In genomic region chrX:5612977-5613376, dm6 we compare ENCODE assay signal across 1 fruit fly cellular context.
TF ChIP-seq lines count a peak whose summit lies in the region.

No protein-coding gene starts in this region.

TF ChIP-seq in whole organism, embryonic, 481 proteins besides CTCF, POLR2A, EP300 and RAD21 (continued from another document and continues in another):
- TF ChIP-seq zf30C (GFP tag; optimal IDR thresholded peaks at IDR 0.05; lab: Kevin White, UChicago) (no peak), CG18599 (GFP tag; optimal IDR thresholded peaks at IDR 0.05; lab: Kevin White, UChicago) (no peak), NfI (GFP tag; optimal IDR thresholded peaks at IDR 0.05; lab: Kevin White, UChicago) (no peak), gt (GFP tag; IDR thresholded peaks at IDR 0.05; lab: Robert Waterston, UW) (no peak), CG9215 (GFP tag; IDR thresholded peaks at IDR 0.05; lab: Robert Waterston, UW) (peak; percentile 13; the same call in 1 of the 2 replicates), vnd (GFP tag; IDR thresholded peaks at IDR 0.05; lab: Robert Waterston, UW; ENCODE audit: partially characterized antibody) (peak; percentile 47; the same call in 2 of the 3 replicates), CG1024 (GFP tag; IDR thresholded peaks at IDR 0.05; lab: Robert Waterston, UW) (no peak), Dip3 (GFP tag; optimal IDR thresholded peaks at IDR 0.05; lab: Kevin White, UChicago) (no peak), prd (optimal IDR thresholded peaks at IDR 0.05; lab: Kevin White, UChicago) (no peak), prd (GFP tag; IDR thresholded peaks at IDR 0.05; lab: Robert Waterston, UW) (no peak), ems (GFP tag; optimal IDR thresholded peaks at IDR 0.05; lab: Kevin White, UChicago) (no peak), H2.0 (GFP tag; IDR thresholded peaks at IDR 0.05; lab: Robert Waterston, UW) (no peak), CG32767 (GFP tag; IDR thresholded peaks at IDR 0.05; lab: Robert Waterston, UW) (no peak), pnt (GFP tag; optimal IDR thresholded peaks at IDR 0.05; lab: Kevin White, UChicago) (peak; percentile 13), CG3847 (GFP tag; IDR thresholded peaks at IDR 0.05; lab: Robert Waterston, UW) (peak; percentile 54; the same call in 1 of the 2 replicates), CG8478 (optimal IDR thresholded peaks at IDR 0.05; lab: Kevin White, UChicago) (no peak), Deaf1 (tag; optimal IDR thresholded peaks at IDR 0.05; lab: Kevin White, UChicago) (no peak), Poxn (GFP tag; IDR thresholded peaks at IDR 0.05; lab: Robert Waterston, UW) (no peak), CG14441 (GFP tag; IDR thresholded peaks at IDR 0.05; lab: Robert Waterston, UW) (no peak), Ravus (GFP tag; IDR thresholded peaks at IDR 0.05; lab: Robert Waterston, UW) (no peak), CG34376 (GFP tag; optimal IDR thresholded peaks at IDR 0.05; lab: Kevin White, UChicago) (no peak), CG5180 (GFP tag; optimal IDR thresholded peaks at IDR 0.05; lab: Kevin White, UChicago) (no peak), Bdp1 (GFP tag; optimal IDR thresholded peaks at IDR 0.05; lab: Kevin White, UChicago) (peak; percentile 98), YL-1 (GFP tag; optimal IDR thresholded peaks at IDR 0.05; lab: Kevin White, UChicago) (no peak), Bgb (GFP tag; IDR thresholded peaks at IDR 0.05; lab: Robert Waterston, UW; ENCODE audit: partially characterized antibody) (peak; percentile 91), pzg (GFP tag; optimal IDR thresholded peaks at IDR 0.05; lab: Kevin White, UChicago) (no peak), ham (GFP tag; IDR thresholded peaks at IDR 0.05; lab: Robert Waterston, UW) (no peak), bigmax (GFP tag; optimal IDR thresholded peaks at IDR 0.05; lab: Kevin White, UChicago) (no peak), CG11456 (GFP tag; IDR thresholded peaks at IDR 0.05; lab: Robert Waterston, UW) (0 out of 3 replicates have a peak, but pooled peaks have one; percentile 45), Hey (tag; optimal IDR thresholded peaks at IDR 0.05; lab: Kevin White, UChicago) (no peak), Aef1 (GFP tag; IDR thresholded peaks at IDR 0.05; lab: Robert Waterston, UW) (no peak), ab (GFP tag; optimal IDR thresholded peaks at IDR 0.05; lab: Kevin White, UChicago) (no peak), mld (GFP tag; IDR thresholded peaks at IDR 0.05; lab: Robert Waterston, UW; ENCODE audit: partially characterized antibody) (no peak), CG14860 (GFP tag; IDR thresholded peaks at IDR 0.05; lab: Robert Waterston, UW; ENCODE audit: partially characterized antibody) (peak; percentile 41; the same call in 1 of the 3 replicates), GATAe (GFP tag; conservative IDR thresholded peaks at IDR 0.05; lab: Robert Waterston, UW) (no peak), CoRest (tag; optimal IDR thresholded peaks at IDR 0.05; lab: Kevin White, UChicago) (no peak), lmd (GFP tag; IDR thresholded peaks at IDR 0.05; lab: Robert Waterston, UW) (no peak), aop (GFP tag; IDR thresholded peaks at IDR 0.05; lab: Robert Waterston, UW) (no peak), Taf1 (GFP tag; IDR thresholded peaks at IDR 0.05; lab: Robert Waterston, UW) (no peak), CG14710 (tag; optimal IDR thresholded peaks at IDR 0.05; lab: Kevin White, UChicago) (peak; percentile 7), ranshi (GFP tag; IDR thresholded peaks at IDR 0.05; lab: Robert Waterston, UW) (no peak), CG31365 (tag; optimal IDR thresholded peaks at IDR 0.05; lab: Kevin White, UChicago) (peak; percentile 94), sna (GFP tag; IDR thresholded peaks at IDR 0.05; lab: Robert Waterston, UW; ENCODE audit: partially characterized antibody) (no peak), bcd (GFP tag; optimal IDR thresholded peaks at IDR 0.05; lab: Kevin White, UChicago) (peak; percentile 1), ssp (GFP tag; IDR thresholded peaks at IDR 0.05; lab: Robert Waterston, UW) (no peak), eve (GFP tag; optimal IDR thresholded peaks at IDR 0.05; lab: Kevin White, UChicago) (no peak), CG4820 (GFP tag; optimal IDR thresholded peaks at IDR 0.05; lab: Kevin White, UChicago) (no peak), tin (GFP tag; optimal IDR thresholded peaks at IDR 0.05; lab: Kevin White, UChicago) (no peak), Hmr (GFP tag; optimal IDR thresholded peaks at IDR 0.05; lab: Kevin White, UChicago) (no peak), wdn (GFP tag; IDR thresholded peaks at IDR 0.05; lab: Robert Waterston, UW) (no peak), C15 (GFP tag; IDR thresholded peaks at IDR 0.05; lab: Robert Waterston, UW) (no peak), CG10462 (GFP tag; optimal IDR thresholded peaks at IDR 0.05; lab: Kevin White, UChicago) (no peak), CG8765 (GFP tag; IDR thresholded peaks at IDR 0.05; lab: Robert Waterston, UW) (no peak), CG10321 (GFP tag; IDR thresholded peaks at IDR 0.05; lab: Robert Waterston, UW) (no peak), CG12236 (GFP tag; optimal IDR thresholded peaks at IDR 0.05; lab: Kevin White, UChicago) (no peak), CG7745 (tag; optimal IDR thresholded peaks at IDR 0.05; lab: Kevin White, UChicago) (no peak), ro (GFP tag; IDR thresholded peaks at IDR 0.05; lab: Robert Waterston, UW) (no peak), stc (GFP tag; IDR thresholded peaks at IDR 0.05; lab: Robert Waterston, UW) (no peak), CG13424 (tag; optimal IDR thresholded peaks at IDR 0.05; lab: Kevin White, UChicago) (no peak), D19B (GFP tag; optimal IDR thresholded peaks at IDR 0.05; lab: Kevin White, UChicago) (no peak), corto (GFP tag; optimal IDR thresholded peaks at IDR 0.05; lab: Kevin White, UChicago) (no peak), Hr39 (optimal IDR thresholded peaks at IDR 0.05; lab: Kevin White, UChicago) (no peak), Mes4 (GFP tag; optimal IDR thresholded peaks at IDR 0.05; lab: Kevin White, UChicago) (no peak), peb (GFP tag; IDR thresholded peaks at IDR 0.05; lab: Robert Waterston, UW) (no peak), CG31441 (GFP tag; IDR thresholded peaks at IDR 0.05; lab: Robert Waterston, UW) (no peak), yki (optimal IDR thresholded peaks at IDR 0.05; lab: Kevin White, UChicago) (peak; percentile 23), Blimp-1 (GFP tag; optimal IDR thresholded peaks at IDR 0.05; lab: Kevin White, UChicago) (no peak), H15 (GFP tag; IDR thresholded peaks at IDR 0.05; lab: Robert Waterston, UW) (no peak), klu (GFP tag; IDR thresholded peaks at IDR 0.05; lab: Robert Waterston, UW) (peak; percentile 19; the same call in 1 of the 2 replicates), PHDP (tag; optimal IDR thresholded peaks at IDR 0.05; lab: Kevin White, UChicago) (no peak), Doc3 (GFP tag; IDR thresholded peaks at IDR 0.05; lab: Robert Waterston, UW; ENCODE audit: partially characterized antibody) (no peak), schlank (tag; optimal IDR thresholded peaks at IDR 0.05; lab: Kevin White, UChicago) (no peak), CG11695 (GFP tag; IDR thresholded peaks at IDR 0.05; lab: Robert Waterston, UW) (no peak), bowl (GFP tag; IDR thresholded peaks at IDR 0.05; lab: Robert Waterston, UW) (no peak), CG42726 (GFP tag; IDR thresholded peaks at IDR 0.05; lab: Robert Waterston, UW; ENCODE audit: partially characterized antibody) (peak; percentile 90), psq (GFP tag; optimal IDR thresholded peaks at IDR 0.05; lab: Kevin White, UChicago) (no peak), CG4328 (GFP tag; optimal IDR thresholded peaks at IDR 0.05; lab: Kevin White, UChicago) (no peak), CG1647 (GFP tag; optimal IDR thresholded peaks at IDR 0.05; lab: Kevin White, UChicago) (no peak), CG17568 (GFP tag; optimal IDR thresholded peaks at IDR 0.05; lab: Kevin White, UChicago) (no peak), CG7987 (GFP tag; optimal IDR thresholded peaks at IDR 0.05; lab: Kevin White, UChicago) (no peak), CG7839 (tag; optimal IDR thresholded peaks at IDR 0.05; lab: Kevin White, UChicago) (peak; percentile 8), HmgD (GFP tag; optimal IDR thresholded peaks at IDR 0.05; lab: Kevin White, UChicago) (no peak), pho (GFP tag; optimal IDR thresholded peaks at IDR 0.05; lab: Kevin White, UChicago) (no peak), chinmo (GFP tag; IDR thresholded peaks at IDR 0.05; lab: Robert Waterston, UW; ENCODE audit: partially characterized antibody) (no peak), Mrtf (GFP tag; IDR thresholded peaks at IDR 0.05; lab: Robert Waterston, UW) (no peak), Dad (GFP tag; optimal IDR thresholded peaks at IDR 0.05; lab: Kevin White, UChicago) (no peak), D (optimal IDR thresholded peaks at IDR 0.05; lab: Kevin White, UChicago) (no peak), D (GFP tag; optimal IDR thresholded peaks at IDR 0.05; lab: Kevin White, UChicago) (no peak), CG10147 (GFP tag; optimal IDR thresholded peaks at IDR 0.05; lab: Kevin White, UChicago) (no peak), cas (GFP tag; IDR thresholded peaks at IDR 0.05; lab: Robert Waterston, UW) (no peak), CG4707 (GFP tag; optimal IDR thresholded peaks at IDR 0.05; lab: Kevin White, UChicago) (no peak), pfk (GFP tag; optimal IDR thresholded peaks at IDR 0.05; lab: Kevin White, UChicago) (no peak), CG17359 (tag; optimal IDR thresholded peaks at IDR 0.05; lab: Kevin White, UChicago) (no peak), Bteb2 (GFP tag; optimal IDR thresholded peaks at IDR 0.05; lab: Kevin White, UChicago) (no peak), HmgZ (tag; optimal IDR thresholded peaks at IDR 0.05; lab: Kevin White, UChicago) (no peak), CG33557 (GFP tag; optimal IDR thresholded peaks at IDR 0.05; lab: Kevin White, UChicago) (no peak), CG10543 (GFP tag; optimal IDR thresholded peaks at IDR 0.05; lab: Kevin White, UChicago) (no peak), CrebB (tag; optimal IDR thresholded peaks at IDR 0.05; lab: Kevin White, UChicago) (no peak), CG34422 (GFP tag; IDR thresholded peaks at IDR 0.05; lab: Robert Waterston, UW) (peak; percentile 25; the same call in 1 of the 3 replicates), CG13123 (GFP tag; optimal IDR thresholded peaks at IDR 0.05; lab: Kevin White, UChicago) (no peak), toy (GFP tag; IDR thresholded peaks at IDR 0.05; lab: Robert Waterston, UW) (no peak), so (GFP tag; IDR thresholded peaks at IDR 0.05; lab: Robert Waterston, UW) (no peak), CG17829 (tag; optimal IDR thresholded peaks at IDR 0.05; lab: Kevin White, UChicago) (no peak), sob (GFP tag; IDR thresholded peaks at IDR 0.05; lab: Robert Waterston, UW) (peak; percentile 18; the same call in 1 of the 2 replicates), bab2 (GFP tag; optimal IDR thresholded peaks at IDR 0.05; lab: Kevin White, UChicago) (no peak), CG7556 (GFP tag; optimal IDR thresholded peaks at IDR 0.05; lab: Kevin White, UChicago) (no peak), CG10565 (GFP tag; optimal IDR thresholded peaks at IDR 0.05; lab: Kevin White, UChicago) (no peak), emc (GFP tag; optimal IDR thresholded peaks at IDR 0.05; lab: Kevin White, UChicago) (no peak), CG3995 (GFP tag; optimal IDR thresholded peaks at IDR 0.05; lab: Kevin White, UChicago) (no peak), trh (GFP tag; optimal IDR thresholded peaks at IDR 0.05; lab: Kevin White, UChicago) (no peak), CG1832 (GFP tag; optimal IDR thresholded peaks at IDR 0.05; lab: Kevin White, UChicago) (no peak), CG1603 (tag; optimal IDR thresholded peaks at IDR 0.05; lab: Kevin White, UChicago) (no peak), slp2 (GFP tag; optimal IDR thresholded peaks at IDR 0.05; lab: Kevin White, UChicago) (no peak), Scr (GFP tag; IDR thresholded peaks at IDR 0.05; lab: Robert Waterston, UW; ENCODE audit: partially characterized antibody) (no peak), CG14965 (GFP tag; optimal IDR thresholded peaks at IDR 0.05; lab: Kevin White, UChicago; ENCODE audit: borderline replicate concordance) (no peak), CG10979 (tag; optimal IDR thresholded peaks at IDR 0.05; lab: Kevin White, UChicago) (no peak), NC2β (GFP tag; optimal IDR thresholded peaks at IDR 0.05; lab: Kevin White, UChicago) (no peak), repo (GFP tag; optimal IDR thresholded peaks at IDR 0.05; lab: Kevin White, UChicago) (no peak), ara (GFP tag; IDR thresholded peaks at IDR 0.05; lab: Robert Waterston, UW) (no peak), fu2 (GFP tag; optimal IDR thresholded peaks at IDR 0.05; lab: Kevin White, UChicago) (no peak), her (GFP tag; optimal IDR thresholded peaks at IDR 0.05; lab: Kevin White, UChicago) (no peak), CG10366 (GFP tag; IDR thresholded peaks at IDR 0.05; lab: Robert Waterston, UW) (no peak), Abd-B (GFP tag; optimal IDR thresholded peaks at IDR 0.05; lab: Kevin White, UChicago) (peak; percentile 10), chn (GFP tag; optimal IDR thresholded peaks at IDR 0.05; lab: Kevin White, UChicago) (no peak), CG32772 (GFP tag; IDR thresholded peaks at IDR 0.05; lab: Robert Waterston, UW) (no peak), CG11560 (tag; IDR thresholded peaks at IDR 0.05; lab: Robert Waterston, UW) (no peak), CG3065 (GFP tag; optimal IDR thresholded peaks at IDR 0.05; lab: Kevin White, UChicago) (no peak), unc-4 (GFP tag; IDR thresholded peaks at IDR 0.05; lab: Robert Waterston, UW; ENCODE audit: partially characterized antibody) (no peak), CG2199 (GFP tag; IDR thresholded peaks at IDR 0.05; lab: Robert Waterston, UW) (no peak), Xrp1 (GFP tag; IDR thresholded peaks at IDR 0.05; lab: Robert Waterston, UW) (0 out of 2 replicates have a peak, but pooled peaks have one; percentile 10), Lim3 (GFP tag; IDR thresholded peaks at IDR 0.05; lab: Robert Waterston, UW) (no peak), CG18476 (GFP tag; optimal IDR thresholded peaks at IDR 0.05; lab: Kevin White, UChicago) (no peak), Sox102F (GFP tag; optimal IDR thresholded peaks at IDR 0.05; lab: Kevin White, UChicago) (no peak), crol (GFP tag; IDR thresholded peaks at IDR 0.05; lab: Robert Waterston, UW) (no peak), usp (GFP tag; optimal IDR thresholded peaks at IDR 0.05; lab: Kevin White, UChicago) (no peak), CG13287 (GFP tag; IDR thresholded peaks at IDR 0.05; lab: Robert Waterston, UW; ENCODE audit: partially characterized antibody) (no peak; the same call in 1 of the 2 replicates), tio (GFP tag; optimal IDR thresholded peaks at IDR 0.05; lab: Kevin White, UChicago) (no peak), HHEX (GFP tag; optimal IDR thresholded peaks at IDR 0.05; lab: Kevin White, UChicago) (no peak)
